Fruit fly (Drosophila melanogaster) whole organism, embryonic: ENCODE results near the gene CG4467.

Experiments used
- Bgb ChIP-seq: fragments of 200-800 bp; sonication (Bioruptor generic); IDR thresholded peaks from 2 replicates; pipeline ENCODE4 v1.3.6; 2022; ENCODE audit warnings: missing biosample characterization, missing genetic modification characterization; ENCODE audit not compliant: partially characterized antibody
- BtbVII ChIP-seq: fragments of 200-800 bp; sonication (Bioruptor generic); optimal IDR thresholded peaks from 3 replicates; lab custom pipeline; 2017; ENCODE audit warnings: missing biosample characterization, mild to moderate bottlenecking, missing genetic modification characterization
- CG10431 ChIP-seq: fragments of 200-800 bp; sonication (Bioruptor generic); optimal IDR thresholded peaks from 3 replicates; lab custom pipeline; 2018; ENCODE audit warnings: missing biosample characterization, mild to moderate bottlenecking, missing genetic modification characterization
- CG10979 ChIP-seq: fragments of 200-800 bp; sonication (Bioruptor generic); optimal IDR thresholded peaks from 2 replicates; lab custom pipeline; 2018; ENCODE audit warnings: missing biosample characterization, mild to moderate bottlenecking, missing genetic modification characterization, moderate library complexity
- CG12155 ChIP-seq: fragments of 200-800 bp; sonication (Bioruptor generic); optimal IDR thresholded peaks from 3 replicates; lab custom pipeline; 2016; ENCODE audit warnings: missing biosample characterization, missing genetic modification characterization
- CG12769 ChIP-seq: fragments of 200-800 bp; sonication (Bioruptor generic); optimal IDR thresholded peaks from 2 replicates; lab custom pipeline; 2019; ENCODE audit warnings: missing biosample characterization, mild to moderate bottlenecking, missing genetic modification characterization, moderate library complexity
- CG14050 ChIP-seq: fragments of 200-800 bp; sonication (Bioruptor generic); IDR thresholded peaks from 3 replicates; pipeline ENCODE4 v1.3.6; 2022; ENCODE audit warnings: missing biosample characterization, missing genetic modification characterization
- CG14710 ChIP-seq: fragments of 200-800 bp; sonication (Bioruptor generic); optimal IDR thresholded peaks from 3 replicates; lab custom pipeline; 2019; ENCODE audit warnings: missing biosample characterization, mild to moderate bottlenecking, missing genetic modification characterization, moderate library complexity
- CG1529 ChIP-seq: fragments of 200-800 bp; sonication (Bioruptor generic); optimal IDR thresholded peaks from 3 replicates; lab custom pipeline; 2018; ENCODE audit warnings: missing biosample characterization, missing genetic modification characterization
- CG1602 ChIP-seq: fragments of 200-800 bp; sonication (Bioruptor generic); optimal IDR thresholded peaks from 3 replicates; lab custom pipeline; 2016; ENCODE audit warnings: missing biosample characterization, missing genetic modification characterization
- CG17186 ChIP-seq: fragments of 200-800 bp; sonication (Bioruptor generic); optimal IDR thresholded peaks from 3 replicates; lab custom pipeline; 2017; ENCODE audit warnings: missing biosample characterization, missing genetic modification reagents, missing genetic modification characterization
- CG2116 ChIP-seq: fragments of 200-800 bp; sonication (Bioruptor generic); optimal IDR thresholded peaks from 3 replicates; lab custom pipeline; 2018; ENCODE audit warnings: missing biosample characterization, mild to moderate bottlenecking, missing genetic modification characterization
- CG2712 ChIP-seq: fragments of 200-800 bp; optimal IDR thresholded peaks from 3 replicates; lab custom pipeline; 2019; ENCODE audit warnings: missing biosample characterization, mild to moderate bottlenecking, missing genetic modification characterization, moderate library complexity
- CG31441 ChIP-seq: fragments of 200-800 bp; sonication (Bioruptor generic); IDR thresholded peaks from 2 replicates; pipeline ENCODE4 v1.3.6; 2022; ENCODE audit warnings: missing biosample characterization, missing genetic modification characterization
- CG3281 ChIP-seq: fragments of 200-800 bp; sonication (Bioruptor generic); optimal IDR thresholded peaks from 3 replicates; lab custom pipeline; 2017; ENCODE audit warnings: missing biosample characterization, mild to moderate bottlenecking, missing genetic modification characterization
- CG42726 ChIP-seq: fragments of 200-800 bp; sonication (Bioruptor generic); IDR thresholded peaks from 2 replicates; pipeline ENCODE4 v1.3.6; 2022; ENCODE audit warnings: missing biosample characterization, missing genetic modification characterization; ENCODE audit not compliant: partially characterized antibody
- CG6683 ChIP-seq: fragments of 200-800 bp; sonication (Bioruptor generic); optimal IDR thresholded peaks from 2 replicates; lab custom pipeline; 2017; ENCODE audit warnings: missing biosample characterization, mild to moderate bottlenecking, missing genetic modification characterization, missing genetic modification reagents
- Camta ChIP-seq: fragments of 200-800 bp; sonication (Bioruptor generic); optimal IDR thresholded peaks from 2 replicates; lab custom pipeline; 2016; ENCODE audit warnings: missing biosample characterization, missing genetic modification characterization
- Chrac-16 ChIP-seq: fragments of 200-800 bp; sonication (Bioruptor generic); optimal IDR thresholded peaks from 3 replicates; lab custom pipeline; 2016; ENCODE audit warnings: missing biosample characterization, missing genetic modification characterization
- Mes4 ChIP-seq: fragments of 200-800 bp; sonication (Bioruptor generic); optimal IDR thresholded peaks from 2 replicates; lab custom pipeline; 2016; ENCODE audit warnings: missing biosample characterization, missing genetic modification characterization
- PHDP ChIP-seq: fragments of 200-800 bp; sonication (Bioruptor generic); optimal IDR thresholded peaks from 3 replicates; lab custom pipeline; 2018; ENCODE audit warnings: missing biosample characterization, mild to moderate bottlenecking, missing genetic modification characterization, moderate library complexity
- Ptx1 ChIP-seq: fragments of 200-800 bp; sonication (Bioruptor generic); IDR thresholded peaks from 2 replicates; pipeline ENCODE4 v1.3.6; 2022; ENCODE audit warnings: missing biosample characterization, missing genetic modification characterization
- Rfx ChIP-seq: fragments of 200-800 bp; sonication (Bioruptor generic); IDR thresholded peaks from 2 replicates; pipeline ENCODE4 v1.3.6; 2022; ENCODE audit warnings: missing biosample characterization, missing genetic modification characterization
- Taf1 ChIP-seq: fragments of 200-800 bp; sonication (Bioruptor generic); IDR thresholded peaks from 2 replicates; pipeline ENCODE4 v1.3.6; 2022; ENCODE audit warnings: missing biosample characterization, missing genetic modification characterization
- amos ChIP-seq: fragments of 200-800 bp; sonication (Bioruptor generic); IDR thresholded peaks from 2 replicates; pipeline ENCODE4 v1.3.6; 2022; ENCODE audit warnings: missing biosample characterization, missing genetic modification characterization; ENCODE audit not compliant: partially characterized antibody
- btn ChIP-seq: fragments of 200-800 bp; sonication (Bioruptor generic); optimal IDR thresholded peaks from 2 replicates; lab custom pipeline; 2016; ENCODE audit warnings: missing biosample characterization, missing genetic modification characterization
- dpn ChIP-seq, 2 experiments: fragments of 200-800 bp; sonication (Bioruptor generic); optimal IDR thresholded peaks; 3 replicates each; lab custom pipeline; 2016; ENCODE audit warnings: missing biosample characterization in 2 of 2, missing genetic modification characterization in 2 of 2
- exex ChIP-seq: fragments of 200-800 bp; sonication (Bioruptor generic); optimal IDR thresholded peaks from 4 replicates; lab custom pipeline; 2018; ENCODE audit warnings: missing biosample characterization, mild to moderate bottlenecking, missing genetic modification characterization, moderate library complexity
- gce ChIP-seq: fragments of 200-800 bp; sonication (Bioruptor generic); IDR thresholded peaks from 3 replicates; pipeline ENCODE4 v1.3.6; 2022; ENCODE audit warnings: missing biosample characterization, missing genetic modification characterization
- her ChIP-seq: fragments of 200-800 bp; sonication (Bioruptor generic); optimal IDR thresholded peaks from 2 replicates; lab custom pipeline; 2016; ENCODE audit warnings: missing biosample characterization, missing genetic modification characterization
- hkb ChIP-seq, 2 experiments: fragments of 200-800 bp in 1 of 2; fragments of >200 bp in 1 of 2; sonication (Bioruptor generic) in 1 of 2; IDR thresholded peaks in 1 of 2; optimal IDR thresholded peaks in 1 of 2; 2 replicates each; pipeline versions ENCODE4 v1.3.6 to Lab custom; 2017 to 2022; ENCODE audit warnings: missing biosample characterization in 1 of 2, missing genetic modification characterization in 1 of 2
- ind ChIP-seq: fragments of 200-800 bp; sonication (Bioruptor generic); optimal IDR thresholded peaks from 3 replicates; lab custom pipeline; 2016; ENCODE audit warnings: missing biosample characterization, missing genetic modification characterization
- lab ChIP-seq: fragments of 200-800 bp; sonication (Bioruptor generic); optimal IDR thresholded peaks from 3 replicates; lab custom pipeline; 2017; ENCODE audit warnings: missing biosample characterization, missing genetic modification characterization, mild to moderate bottlenecking, moderate library complexity, missing genetic modification reagents
- lov ChIP-seq, 2 experiments: fragments of 200-800 bp in 1 of 2; fragments of >200 bp in 1 of 2; sonication (Bioruptor generic) in 1 of 2; IDR thresholded peaks in 1 of 2; optimal IDR thresholded peaks in 1 of 2; 2 replicates in 1 of 2; 3 replicates in 1 of 2; pipeline versions ENCODE4 v1.3.6 to Lab custom; 2017 to 2022; ENCODE audit warnings: missing biosample characterization in 1 of 2, missing genetic modification characterization in 1 of 2
- pan ChIP-seq, 4 experiments: fragments of >200 bp in 3 of 4; fragments of 200-800 bp in 1 of 4; sonication (Bioruptor generic) in 1 of 4; optimal IDR thresholded peaks in 3 of 4; IDR thresholded peaks in 1 of 4; 2 replicates each; pipeline versions ENCODE4 v1.3.6 to Lab custom; 2017 to 2022; ENCODE audit warnings: missing biosample characterization in 2 of 4, missing genetic modification characterization in 2 of 4, mixed read lengths in 1 of 4
- pnt ChIP-seq: fragments of 200-800 bp; sonication (Bioruptor generic); optimal IDR thresholded peaks from 3 replicates; lab custom pipeline; 2016; ENCODE audit warnings: missing biosample characterization, missing genetic modification characterization
- prd ChIP-seq, 3 experiments: fragments of >200 bp in 2 of 3; fragments of 200-800 bp in 1 of 3; sonication (Bioruptor generic) in 1 of 3; optimal IDR thresholded peaks in 2 of 3; IDR thresholded peaks in 1 of 3; 2 replicates in 2 of 3; 3 replicates in 1 of 3; pipeline versions ENCODE4 v1.3.6 to Lab custom; 2017 to 2022; ENCODE audit warnings: missing biosample characterization in 1 of 3, missing genetic modification characterization in 1 of 3
- psq ChIP-seq: fragments of 200-800 bp; sonication (Bioruptor generic); optimal IDR thresholded peaks from 2 replicates; lab custom pipeline; 2017; ENCODE audit warnings: missing biosample characterization, missing genetic modification characterization
- ranshi ChIP-seq: fragments of 200-800 bp; sonication (Bioruptor generic); IDR thresholded peaks from 2 replicates; pipeline ENCODE4 v1.3.6; 2022; ENCODE audit warnings: missing biosample characterization, missing genetic modification characterization
- row ChIP-seq: fragments of 200-800 bp; sonication (Bioruptor generic); IDR thresholded peaks from 3 replicates; pipeline ENCODE4 v1.3.6; 2022; ENCODE audit warnings: missing biosample characterization, missing genetic modification characterization
- sd ChIP-seq: fragments of 200-800 bp; sonication (Bioruptor generic); optimal IDR thresholded peaks from 3 replicates; lab custom pipeline; 2018; ENCODE audit warnings: missing biosample characterization, mild to moderate bottlenecking, missing genetic modification characterization, moderate library complexity
- sim ChIP-seq: fragments of 200-800 bp; sonication (Bioruptor generic); IDR thresholded peaks from 2 replicates; pipeline ENCODE4 v1.3.6; 2022; ENCODE audit warnings: missing biosample characterization, missing genetic modification characterization
- tap ChIP-seq: fragments of 200-800 bp; optimal IDR thresholded peaks from 3 replicates; lab custom pipeline; 2019; ENCODE audit warnings: missing biosample characterization, mild to moderate bottlenecking, missing genetic modification characterization, moderate library complexity
- tna ChIP-seq: fragments of 200-800 bp; sonication (Bioruptor generic); IDR thresholded peaks from 2 replicates; pipeline ENCODE4 v1.3.6; 2022; ENCODE audit warnings: missing biosample characterization, missing genetic modification characterization; ENCODE audit not compliant: partially characterized antibody
- unc-4 ChIP-seq: fragments of 200-800 bp; sonication (Bioruptor generic); IDR thresholded peaks from 2 replicates; pipeline ENCODE4 v1.3.6; 2022; ENCODE audit warnings: missing biosample characterization, missing genetic modification characterization; ENCODE audit not compliant: partially characterized antibody
- vvl ChIP-seq: fragments of 200-800 bp; sonication (Bioruptor generic); IDR thresholded peaks from 2 replicates; pipeline ENCODE4 v1.3.6; 2022; ENCODE audit warnings: missing biosample characterization, missing genetic modification characterization

CG4467 gene

DNA sequence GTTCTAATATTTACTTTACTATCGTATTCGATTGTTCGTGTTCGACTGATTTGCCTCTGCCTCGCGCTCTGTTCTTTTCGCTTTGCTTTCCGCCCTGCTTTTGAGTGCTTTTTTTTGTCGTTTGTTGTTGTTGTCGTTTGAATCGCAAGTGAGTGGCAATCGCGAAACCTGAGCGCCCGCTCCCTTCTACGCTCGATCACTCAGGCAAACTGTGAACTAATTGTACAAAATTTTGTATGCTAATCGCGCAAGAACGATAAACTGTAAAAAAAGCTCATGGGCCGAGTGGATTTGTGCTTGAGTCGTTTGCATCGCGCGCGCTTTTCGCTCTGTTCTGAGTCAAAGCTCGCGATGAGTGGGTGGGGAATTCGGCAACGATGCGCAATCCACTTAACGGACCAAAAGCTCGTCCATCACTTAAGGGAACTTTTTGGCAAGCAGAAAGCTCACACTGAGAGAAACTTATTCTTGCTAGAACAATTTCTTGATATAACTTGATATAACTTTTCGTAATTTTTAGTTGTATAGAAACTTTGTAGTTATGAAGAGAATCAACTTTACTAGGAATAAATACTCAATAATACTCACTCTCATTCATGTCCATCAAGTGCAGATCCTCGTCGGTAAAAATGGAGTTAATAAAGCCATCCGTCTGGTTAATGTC is 57.5 kb downstream of the CG4467 start (continued):
- peak in 1 of 2 experiments; percentile 34 for TF ChIP-seq dpn (GFP tag; optimal IDR thresholded peaks at IDR 0.05; lab: Kevin White, UChicago)
- TF ChIP-seq CG17186: no peak
- peak; percentile 48; the same call in 1 of the 2 replicates for TF ChIP-seq ranshi (GFP tag; lab: Robert Waterston, UW)
- TF ChIP-seq sd (tag; lab: Kevin White, UChicago): peak; percentile 28
- TF ChIP-seq psq (GFP tag; lab: Kevin White, UChicago): peak; percentile 5
- no peak for TF ChIP-seq Ptx1
- no peak for TF ChIP-seq CG1529 (GFP tag; lab: Kevin White, UChicago)
- TF ChIP-seq gce (GFP tag; lab: Robert Waterston, UW): no peak
- peak; percentile 71; the same call in 1 of the 2 replicates for TF ChIP-seq Bgb (GFP tag; lab: Robert Waterston, UW)
- TF ChIP-seq unc-4: peak; percentile 40; the same call in 1 of the 2 replicates
- peak; percentile 9 for TF ChIP-seq Chrac-16 (GFP tag; lab: Kevin White, UChicago)
- TF ChIP-seq CG2116 (GFP tag; lab: Kevin White, UChicago): no peak
- no peak for TF ChIP-seq hkb (optimal IDR thresholded peaks at IDR 0.05; lab: Kevin White, UChicago)
- 0 out of 2 replicates have a peak, but pooled peaks have one; percentile 42 for TF ChIP-seq hkb (GFP tag; IDR thresholded peaks at IDR 0.05; lab: Robert Waterston, UW)
- no peak for TF ChIP-seq Taf1 (GFP tag; lab: Robert Waterston, UW)
- no peak for TF ChIP-seq CG10431 (GFP tag; lab: Kevin White, UChicago)
- TF ChIP-seq prd (optimal IDR thresholded peaks at IDR 0.05; lab: Kevin White, UChicago): no peak
- 0 out of 3 replicates have a peak, but pooled peaks have one; percentile 7 for TF ChIP-seq prd (GFP tag; IDR thresholded peaks at IDR 0.05; lab: Robert Waterston, UW)
- no peak for TF ChIP-seq pan (optimal IDR thresholded peaks at IDR 0.05; lab: Kevin White, UChicago)
- TF ChIP-seq pan (GFP tag; optimal IDR thresholded peaks at IDR 0.05 in 1 of 2, IDR thresholded peaks at IDR 0.05 in 1 of 2): peak in 1 of 2 experiments; percentile 61
- TF ChIP-seq CG6683 (GFP tag; lab: Kevin White, UChicago): no peak
- TF ChIP-seq btn (GFP tag; lab: Kevin White, UChicago): no peak
- peak; percentile 34; the same call in 1 of the 3 replicates for TF ChIP-seq CG14050 (GFP tag; lab: Robert Waterston, UW)
- no peak for TF ChIP-seq Mes4
- no peak for TF ChIP-seq Camta
- no peak for TF ChIP-seq sim (GFP tag; lab: Robert Waterston, UW)
- no peak for TF ChIP-seq CG1602 (GFP tag; lab: Kevin White, UChicago)
- TF ChIP-seq CG12155 (GFP tag; lab: Kevin White, UChicago): peak; percentile 25
- TF ChIP-seq PHDP (tag; lab: Kevin White, UChicago): peak; percentile 33
- TF ChIP-seq lab: peak; percentile 40
- TF ChIP-seq CG12769 (tag; lab: Kevin White, UChicago): peak; percentile 63
- TF ChIP-seq CG31441 (GFP tag; lab: Robert Waterston, UW): peak; percentile 10; the same call in 1 of the 2 replicates
- TF ChIP-seq CG3281 (GFP tag; lab: Kevin White, UChicago): peak; percentile 56
- TF ChIP-seq exex (tag; lab: Kevin White, UChicago): peak; percentile 71
- no peak for TF ChIP-seq ind (GFP tag; lab: Kevin White, UChicago)
- peak; percentile 13 for TF ChIP-seq CG2712
- peak; percentile 3 for TF ChIP-seq CG10979 (tag; lab: Kevin White, UChicago)
- peak; percentile 16; the same call in 1 of the 2 replicates for TF ChIP-seq tna (GFP tag; lab: Robert Waterston, UW)
- 0 out of 2 replicates have a peak, but pooled peaks have one; percentile 30 for TF ChIP-seq vvl (GFP tag; lab: Robert Waterston, UW)
- TF ChIP-seq Rfx: peak; percentile 71
- TF ChIP-seq lov (optimal IDR thresholded peaks at IDR 0.05; lab: Kevin White, UChicago): no peak
- no peak for TF ChIP-seq lov (GFP tag; IDR thresholded peaks at IDR 0.05; lab: Robert Waterston, UW)
- no peak for TF ChIP-seq CG14710 (tag; lab: Kevin White, UChicago)
- TF ChIP-seq row (GFP tag; lab: Robert Waterston, UW): peak; percentile 64; the same call in 2 of the 3 replicates
- no peak for TF ChIP-seq CG42726 (GFP tag; lab: Robert Waterston, UW)
- TF ChIP-seq tap (tag; lab: Kevin White, UChicago): no peak
- no peak for TF ChIP-seq pnt (GFP tag; lab: Kevin White, UChicago)
- TF ChIP-seq her: peak; percentile 67
- peak; percentile 62; the same call in 1 of the 2 replicates for TF ChIP-seq amos (GFP tag; lab: Robert Waterston, UW)
- no peak for TF ChIP-seq BtbVII
